Fruit fly (Drosophila melanogaster) whole organism, prepupa: Measurements from ENCODE around the gene CG42784.

Experiments
- Blimp-1 ChIP-seq: fragments of 200-800 bp; sonication (Bioruptor generic); optimal IDR thresholded peaks from 3 replicates; lab custom pipeline; 2017; ENCODE audit warnings: missing biosample characterization, missing genetic modification characterization, mild to moderate bottlenecking, moderate library complexity, missing genetic modification reagents
- CG10631 ChIP-seq: fragments of 200-800 bp; sonication (Bioruptor generic); optimal IDR thresholded peaks from 2 replicates; lab custom pipeline; 2016; ENCODE audit warnings: missing biosample characterization, missing genetic modification characterization
- CG10669 ChIP-seq: fragments of 200-800 bp; sonication (Bioruptor generic); optimal IDR thresholded peaks from 3 replicates; lab custom pipeline; 2018; ENCODE audit warnings: missing biosample characterization, mild to moderate bottlenecking, missing genetic modification characterization, moderate library complexity
- CG11294 ChIP-seq: fragments of 200-800 bp; sonication (Bioruptor generic); IDR thresholded peaks from 2 replicates; pipeline ENCODE4 v1.3.6; 2022; ENCODE audit warnings: missing biosample characterization, missing genetic modification characterization
- CG11902 ChIP-seq: fragments of 200-800 bp; sonication (Bioruptor generic); optimal IDR thresholded peaks from 3 replicates; lab custom pipeline; 2016; ENCODE audit warnings: missing biosample characterization, missing genetic modification characterization
- CG15336 ChIP-seq: fragments of 200-800 bp; sonication (Bioruptor generic); IDR thresholded peaks from 2 replicates; pipeline ENCODE4 v1.3.6; 2022; ENCODE audit warnings: missing biosample characterization, missing genetic modification characterization
- CG1621 ChIP-seq: fragments of 200-800 bp; sonication (Bioruptor generic); optimal IDR thresholded peaks from 3 replicates; lab custom pipeline; 2018; ENCODE audit warnings: missing biosample characterization, mild to moderate bottlenecking, missing genetic modification characterization
- CG16779 ChIP-seq: fragments of 200-800 bp; sonication (Bioruptor generic); optimal IDR thresholded peaks from 3 replicates; lab custom pipeline; 2017; ENCODE audit warnings: missing biosample characterization, mild to moderate bottlenecking, missing genetic modification characterization
- CG3032 ChIP-seq: fragments of 200-800 bp; optimal IDR thresholded peaks from 2 replicates; lab custom pipeline; 2019; ENCODE audit warnings: missing biosample characterization, mild to moderate bottlenecking, missing genetic modification characterization, moderate library complexity
- CG32006 ChIP-seq: fragments of 200-800 bp; sonication (Bioruptor generic); optimal IDR thresholded peaks from 3 replicates; lab custom pipeline; 2017; ENCODE audit warnings: missing biosample characterization, mild to moderate bottlenecking, missing genetic modification characterization
- CG34406 ChIP-seq: fragments of 200-800 bp; sonication (Bioruptor generic); optimal IDR thresholded peaks from 3 replicates; lab custom pipeline; 2016; ENCODE audit warnings: missing biosample characterization, missing genetic modification characterization
- CG3919 ChIP-seq: fragments of 200-800 bp; sonication (Bioruptor generic); optimal IDR thresholded peaks from 3 replicates; lab custom pipeline; 2016; ENCODE audit warnings: missing biosample characterization, missing genetic modification characterization
- CG6163 ChIP-seq: fragments of 200-800 bp; sonication (Bioruptor generic); IDR thresholded peaks from 3 replicates; pipeline ENCODE4 v1.3.6; 2022; ENCODE audit warnings: missing biosample characterization, missing genetic modification characterization
- CG7368 ChIP-seq: fragments of 200-800 bp; sonication (Bioruptor generic); optimal IDR thresholded peaks from 3 replicates; lab custom pipeline; 2016; ENCODE audit warnings: missing biosample characterization, missing genetic modification characterization
- CG8319 ChIP-seq: fragments of 200-800 bp; sonication (Bioruptor generic); optimal IDR thresholded peaks from 3 replicates; lab custom pipeline; 2016; ENCODE audit warnings: missing biosample characterization, missing genetic modification characterization
- CG8632 ChIP-seq: fragments of 200-800 bp; sonication (Bioruptor generic); optimal IDR thresholded peaks from 3 replicates; lab custom pipeline; 2016; ENCODE audit warnings: missing biosample characterization, missing genetic modification characterization
- CG9139 ChIP-seq: fragments of 200-800 bp; sonication (Bioruptor generic); optimal IDR thresholded peaks from 3 replicates; lab custom pipeline; 2017; ENCODE audit warnings: missing biosample characterization, mild to moderate bottlenecking, missing genetic modification characterization
- Eip75B ChIP-seq: fragments of 200-800 bp; sonication (Bioruptor generic); optimal IDR thresholded peaks from 3 replicates; lab custom pipeline; 2016; ENCODE audit warnings: missing biosample characterization, missing genetic modification characterization
- Eip78C ChIP-seq: fragments of 200-800 bp; sonication (Bioruptor generic); peaks from one replicate; lab custom pipeline; 2016; ENCODE audit warnings: missing biosample characterization, missing genetic modification characterization
- Eip93F ChIP-seq: fragments of 200-800 bp; sonication (Bioruptor generic); optimal IDR thresholded peaks from 2 replicates; lab custom pipeline; 2016; ENCODE audit warnings: missing biosample characterization, mild to moderate bottlenecking, missing genetic modification characterization
- Ets21C ChIP-seq: fragments of 200-800 bp; sonication (Bioruptor generic); optimal IDR thresholded peaks from 3 replicates; lab custom pipeline; 2016; ENCODE audit warnings: missing biosample characterization, missing genetic modification characterization
- Gug ChIP-seq: fragments of 200-800 bp; sonication (Bioruptor generic); IDR thresholded peaks from 2 replicates; pipeline ENCODE4 v1.3.6; 2022; ENCODE audit warnings: missing biosample characterization, missing genetic modification characterization
- Hr39 ChIP-seq: fragments of 200-800 bp; sonication (Bioruptor generic); optimal IDR thresholded peaks from 2 replicates; lab custom pipeline; 2016; ENCODE audit warnings: missing biosample characterization, missing genetic modification characterization
- Lpt ChIP-seq: fragments of 200-800 bp; sonication (Bioruptor generic); optimal IDR thresholded peaks from 3 replicates; lab custom pipeline; 2016; ENCODE audit warnings: missing biosample characterization, missing genetic modification characterization
- Met ChIP-seq: fragments of 200-800 bp; sonication (Bioruptor generic); optimal IDR thresholded peaks from 3 replicates; lab custom pipeline; 2016; ENCODE audit warnings: missing biosample characterization, missing genetic modification characterization
- OdsH ChIP-seq: fragments of 200-800 bp; sonication (Bioruptor generic); optimal IDR thresholded peaks from 3 replicates; lab custom pipeline; 2016; ENCODE audit warnings: missing biosample characterization, missing genetic modification characterization
- Smox ChIP-seq: fragments of 200-800 bp; sonication (Bioruptor generic); optimal IDR thresholded peaks from 3 replicates; lab custom pipeline; 2016; ENCODE audit warnings: missing biosample characterization, missing genetic modification characterization
- Sox102F ChIP-seq: fragments of 200-800 bp; sonication (Bioruptor generic); optimal IDR thresholded peaks from 2 replicates; lab custom pipeline; 2016; ENCODE audit warnings: missing biosample characterization, mild to moderate bottlenecking, missing genetic modification characterization
- Sox14 ChIP-seq: fragments of 200-800 bp; sonication (Bioruptor generic); optimal IDR thresholded peaks from 3 replicates; lab custom pipeline; 2016; ENCODE audit warnings: missing biosample characterization, missing genetic modification characterization
- Sox15 ChIP-seq: fragments of 200-800 bp; sonication (Bioruptor generic); optimal IDR thresholded peaks from 3 replicates; lab custom pipeline; 2016; ENCODE audit warnings: missing biosample characterization, missing genetic modification characterization
- achi ChIP-seq: fragments of 200-800 bp; sonication (Bioruptor generic); optimal IDR thresholded peaks from 3 replicates; lab custom pipeline; 2016; ENCODE audit warnings: missing biosample characterization, missing genetic modification characterization
- acj6 ChIP-seq: fragments of 200-800 bp; sonication (Bioruptor generic); optimal IDR thresholded peaks from 3 replicates; lab custom pipeline; 2016; ENCODE audit warnings: missing biosample characterization, missing genetic modification characterization
- cyc ChIP-seq: fragments of 200-800 bp; sonication (Bioruptor generic); optimal IDR thresholded peaks from 3 replicates; lab custom pipeline; 2016; ENCODE audit warnings: missing biosample characterization, missing genetic modification characterization
- dac ChIP-seq: fragments of 200-800 bp; sonication (Bioruptor generic); optimal IDR thresholded peaks from 2 replicates; lab custom pipeline; 2017; ENCODE audit warnings: missing biosample characterization, mild to moderate bottlenecking, missing genetic modification characterization
- dsx ChIP-seq: fragments of 200-800 bp; optimal IDR thresholded peaks from 3 replicates; lab custom pipeline; 2019; ENCODE audit warnings: missing biosample characterization, mild to moderate bottlenecking, missing genetic modification characterization, moderate library complexity; ENCODE audit not compliant: poor library complexity, severe bottlenecking
- eg ChIP-seq: fragments of 200-800 bp; sonication (Bioruptor generic); IDR thresholded peaks from 3 replicates; pipeline ENCODE4 v1.3.6; 2022; ENCODE audit warnings: missing biosample characterization, missing genetic modification characterization
- esn ChIP-seq: fragments of 200-800 bp; sonication (Bioruptor generic); optimal IDR thresholded peaks from 2 replicates; lab custom pipeline; 2016; ENCODE audit warnings: missing biosample characterization, mild to moderate bottlenecking, missing genetic modification characterization, moderate library complexity
- fd59A ChIP-seq: fragments of 200-800 bp; sonication (Bioruptor generic); optimal IDR thresholded peaks from 2 replicates; lab custom pipeline; 2017; ENCODE audit warnings: missing biosample characterization, mild to moderate bottlenecking, missing genetic modification characterization, missing genetic modification reagents
- fkh ChIP-seq: fragments of 200-800 bp; sonication (Bioruptor generic); optimal IDR thresholded peaks from 3 replicates; lab custom pipeline; 2017; ENCODE audit warnings: missing biosample characterization, mild to moderate bottlenecking, missing genetic modification characterization, moderate library complexity
- lz ChIP-seq: fragments of 200-800 bp; sonication (Bioruptor generic); optimal IDR thresholded peaks from 3 replicates; lab custom pipeline; 2016; ENCODE audit warnings: missing biosample characterization, missing genetic modification characterization
- net ChIP-seq: fragments of 200-800 bp; sonication (Bioruptor generic); optimal IDR thresholded peaks from 3 replicates; lab custom pipeline; 2016; ENCODE audit warnings: missing biosample characterization, missing genetic modification characterization
- pdm3 ChIP-seq: fragments of 200-800 bp; sonication (Bioruptor generic); optimal IDR thresholded peaks from 3 replicates; lab custom pipeline; 2016; ENCODE audit warnings: missing biosample characterization, missing genetic modification characterization
- salr ChIP-seq, 2 experiments: fragments of 200-800 bp; sonication (Bioruptor generic); optimal IDR thresholded peaks; 3 replicates each; lab custom pipeline; 2016 to 2018; ENCODE audit warnings: missing biosample characterization in 2 of 2, missing genetic modification characterization in 2 of 2, mild to moderate bottlenecking in 1 of 2
- spab ChIP-seq: fragments of 200-800 bp; sonication (Bioruptor generic); optimal IDR thresholded peaks from 2 replicates; lab custom pipeline; 2017; ENCODE audit warnings: missing biosample characterization, mild to moderate bottlenecking, missing genetic modification characterization, missing genetic modification reagents
- ss ChIP-seq, 2 experiments: fragments of 200-800 bp; sonication (Bioruptor generic); optimal IDR thresholded peaks; 2 replicates in 1 of 2; 3 replicates in 1 of 2; lab custom pipeline; 2017 to 2018; ENCODE audit warnings: mild to moderate bottlenecking in 2 of 2, missing biosample characterization in 2 of 2, missing genetic modification characterization in 2 of 2, moderate library complexity in 1 of 2
- svp ChIP-seq: fragments of 200-800 bp; sonication (Bioruptor generic); peaks from one replicate; lab custom pipeline; 2016; ENCODE audit warnings: missing biosample characterization, missing genetic modification characterization
- topi ChIP-seq: fragments of 200-800 bp; sonication (Bioruptor generic); optimal IDR thresholded peaks from 3 replicates; lab custom pipeline; 2016; ENCODE audit warnings: missing biosample characterization, missing genetic modification characterization

Gene CG42784

DNA sequence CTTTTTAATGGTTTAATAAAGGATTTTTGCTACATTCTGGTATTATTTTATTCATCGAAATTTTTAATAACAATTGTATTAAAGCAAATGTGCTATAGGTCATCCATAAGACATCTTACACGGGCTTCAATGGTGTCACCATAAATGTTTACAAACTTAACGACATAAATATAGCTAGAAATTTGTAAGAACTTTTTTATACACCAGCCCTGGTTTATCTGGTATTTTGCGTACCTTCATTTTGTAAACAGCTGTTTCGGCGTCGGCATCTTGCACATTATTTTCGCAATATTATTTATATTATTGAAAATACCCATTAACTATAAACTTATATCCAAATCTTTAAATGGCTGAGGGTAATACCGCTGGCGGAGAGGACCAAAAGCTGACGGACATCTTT lies 47.9 kb upstream of the CG42784 start, which contains the start of gene Tap42 (continued):
- TF ChIP-seq OdsH (GFP tag; lab: Kevin White, UChicago) (no peak), Sox14 (GFP tag; lab: Kevin White, UChicago) (no peak), svp (no peak), Eip93F (GFP tag; lab: Kevin White, UChicago) (peak; percentile 34), Sox15 (GFP tag; lab: Kevin White, UChicago) (no peak), Hr39 (GFP tag; lab: Kevin White, UChicago) (no peak), acj6 (GFP tag; lab: Kevin White, UChicago) (peak; percentile 24), Lpt (no peak), CG1621 (no peak), cyc (peak; percentile 9), Eip75B (GFP tag; lab: Kevin White, UChicago) (no peak), CG16779 (tag; lab: Kevin White, UChicago) (no peak), lz (peak; percentile 5), Gug (no peak), salr (GFP tag; optimal IDR thresholded peaks at IDR 0.05; lab: Kevin White, UChicago) (no peak), Eip78C (GFP tag; lab: Kevin White, UChicago) (peak; percentile 79), CG9139 (GFP tag; lab: Kevin White, UChicago) (no peak), esn (GFP tag; lab: Kevin White, UChicago) (peak; percentile 45), ss (GFP tag; optimal IDR thresholded peaks at IDR 0.05; lab: Kevin White, UChicago) (no peak)

DNA sequence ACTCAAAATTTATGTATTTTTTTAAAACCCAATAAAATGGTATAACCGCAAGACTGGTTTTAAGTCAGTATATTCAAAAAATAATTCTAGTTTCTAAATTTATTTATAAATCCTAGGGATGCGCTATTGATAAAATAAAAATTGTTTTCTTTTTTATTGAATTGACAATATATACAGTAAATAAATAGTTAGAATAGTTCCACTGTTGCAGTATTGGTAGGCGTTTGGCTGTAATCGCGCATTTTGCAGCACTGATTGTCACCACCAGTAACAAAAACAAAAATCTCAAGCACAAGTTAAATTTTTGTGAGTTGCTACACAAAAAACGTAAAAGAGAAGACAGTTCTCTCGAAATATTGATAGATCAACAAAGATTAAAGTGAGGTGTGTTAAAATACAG lies 46.3 kb upstream of the CG42784 start, which contains the start of gene CG31855:
TSS of gene CG31855 (plus strand) at position 265 of the 400 bp plus-strand sequence.
- TF ChIP-seq Eip93F (GFP tag; lab: Kevin White, UChicago) (peak; percentile 58), CG3032 (tag; lab: Kevin White, UChicago) (peak; percentile 64), achi (GFP tag; lab: Kevin White, UChicago) (peak; percentile 83), dac (GFP tag; lab: Kevin White, UChicago) (peak; percentile 32), Ets21C (GFP tag; lab: Kevin White, UChicago) (peak; percentile 65), Eip78C (GFP tag; lab: Kevin White, UChicago) (peak; percentile 93), CG11902 (GFP tag; lab: Kevin White, UChicago) (peak; percentile 52), Smox (GFP tag; lab: Kevin White, UChicago) (peak; percentile 83), CG8632 (GFP tag; lab: Kevin White, UChicago) (peak; percentile 74), Sox14 (GFP tag; lab: Kevin White, UChicago) (peak; percentile 85), Blimp-1 (GFP tag; lab: Kevin White, UChicago) (peak; percentile 43), CG10631 (peak; percentile 71), fd59A (GFP tag; lab: Kevin White, UChicago) (peak; percentile 27), Sox15 (GFP tag; lab: Kevin White, UChicago) (peak; percentile 38), CG8319 (GFP tag; lab: Kevin White, UChicago) (peak; percentile 61), dsx (GFP tag; lab: Kevin White, UChicago) (peak; percentile 54), eg (peak; percentile 80), CG32006 (GFP tag; lab: Kevin White, UChicago) (peak; percentile 70), Met (GFP tag; lab: Kevin White, UChicago) (peak; percentile 87), Eip75B (GFP tag; lab: Kevin White, UChicago) (peak; percentile 77), svp (peak; percentile 90), CG6163 (peak; percentile 62; the same call in 2 of the 3 replicates), Lpt (peak; percentile 60), CG34406 (GFP tag; lab: Kevin White, UChicago) (peak; percentile 70), OdsH (GFP tag; lab: Kevin White, UChicago) (peak; percentile 83), ss (GFP tag; optimal IDR thresholded peaks at IDR 0.05; lab: Kevin White, UChicago) (peak in 1 of 2 experiments; percentile 77), CG16779 (tag; lab: Kevin White, UChicago) (no peak), CG11294 (GFP tag; lab: Robert Waterston, UW) (peak; percentile 47; the same call in 1 of the 2 replicates), CG15336 (GFP tag; lab: Robert Waterston, UW) (peak; percentile 72), lz (peak; percentile 80), esn (GFP tag; lab: Kevin White, UChicago) (peak; percentile 91), CG10669 (GFP tag; lab: Kevin White, UChicago) (peak; percentile 71), CG3919 (GFP tag; lab: Kevin White, UChicago) (peak; percentile 89), CG1621 (peak; percentile 44), pdm3 (GFP tag; lab: Kevin White, UChicago) (peak; percentile 83), CG7368 (peak; percentile 73), spab (peak; percentile 50), fkh (no peak), acj6 (GFP tag; lab: Kevin White, UChicago) (peak; percentile 83), net (GFP tag; lab: Kevin White, UChicago) (peak; percentile 76), cyc (peak; percentile 84), Sox102F (GFP tag; lab: Kevin White, UChicago) (peak; percentile 87), CG9139 (GFP tag; lab: Kevin White, UChicago) (no peak), topi (GFP tag; lab: Kevin White, UChicago) (peak; percentile 84), Gug (0 out of 2 replicates have a peak, but pooled peaks have one; percentile 27)
